Worm (Caenorhabditis elegans) whole organism, young adult: Measurements from ENCODE around the gene fbxa-179.

ENCODE experiments used
- B0035.1 ChIP-seq: sonication (generic microtip); optimal IDR thresholded peaks from 2 replicates; lab custom pipeline; 2016; ENCODE audit warnings: missing genetic modification characterization, mild to moderate bottlenecking, missing compliant biosample characterization, missing genotype, missing genetic modification reagents
- B0261.1 ChIP-seq: sonication (generic microtip); optimal IDR thresholded peaks from 2 replicates; lab custom pipeline; 2016; ENCODE audit warnings: mild to moderate bottlenecking, missing genetic modification characterization, moderate library complexity, missing compliant biosample characterization
- F39B2.1 ChIP-seq: fragments of 200-800 bp; sonication (Bioruptor generic); IDR thresholded peaks from 2 replicates; pipeline ENCODE4 v1.3.6; 2022; ENCODE audit warnings: missing genetic modification reagents, missing genetic modification characterization, missing compliant biosample characterization
- Y53F4B.3 ChIP-seq: fragments of 200-800 bp; sonication (Bioruptor generic); IDR thresholded peaks from 2 replicates; pipeline ENCODE4 v1.3.6; 2022; ENCODE audit warnings: missing genetic modification reagents, missing genetic modification characterization, missing compliant biosample characterization
- Y53G8AR.9 ChIP-seq: fragments of 200-800 bp; sonication (Bioruptor generic); conservative IDR thresholded peaks from 2 replicates; pipeline ENCODE4 v1.3.6; 2022; ENCODE audit warnings: missing genetic modification reagents, missing genetic modification characterization, missing compliant biosample characterization
- Y95B8A.8 ChIP-seq: fragments of 200-800 bp; sonication (Bioruptor generic); IDR thresholded peaks from 2 replicates; pipeline ENCODE4 v1.3.6; 2022; ENCODE audit warnings: missing genetic modification reagents, missing genetic modification characterization, missing compliant biosample characterization
- ZK185.1 ChIP-seq: sonication (generic microtip); optimal IDR thresholded peaks from 2 replicates; lab custom pipeline; 2016; ENCODE audit warnings: mild to moderate bottlenecking, missing genetic modification characterization, missing compliant biosample characterization; ENCODE audit not compliant: poor library complexity, severe bottlenecking
- aptf-2 ChIP-seq: fragments of 200-800 bp; sonication (Bioruptor generic); conservative IDR thresholded peaks from 2 replicates; pipeline ENCODE4 v1.3.6; 2022; ENCODE audit warnings: missing genetic modification reagents, missing genetic modification characterization, missing compliant biosample characterization
- attf-6 ChIP-seq: fragments of 200-800 bp; sonication (Bioruptor generic); IDR thresholded peaks from 2 replicates; pipeline ENCODE4 v1.3.6; 2022; ENCODE audit warnings: missing genetic modification reagents, missing genetic modification characterization, missing compliant biosample characterization
- bed-1 ChIP-seq: fragments of 200-800 bp; sonication (Bioruptor generic); IDR thresholded peaks from 2 replicates; pipeline ENCODE4 v1.3.6; 2022; ENCODE audit warnings: missing genetic modification reagents, missing genetic modification characterization, missing compliant biosample characterization
- ceh-40 ChIP-seq: fragments of 200-800 bp; sonication (Bioruptor generic); IDR thresholded peaks from 2 replicates; pipeline ENCODE4 v1.3.6; 2022; ENCODE audit warnings: missing genetic modification characterization, missing compliant biosample characterization
- ceh-58 ChIP-seq: fragments of 200-800 bp; sonication (Bioruptor generic); IDR thresholded peaks from 2 replicates; pipeline ENCODE4 v1.3.6; 2022; ENCODE audit warnings: missing genetic modification characterization, missing compliant biosample characterization
- dox-1 ChIP-seq: fragments of 200-800 bp; sonication (Bioruptor generic); IDR thresholded peaks from 2 replicates; pipeline ENCODE4 v1.3.6; 2022; ENCODE audit warnings: missing genetic modification reagents, missing genetic modification characterization, missing compliant biosample characterization
- fkh-3 ChIP-seq: sonication (generic microtip); optimal IDR thresholded peaks from 2 replicates; lab custom pipeline; 2016; ENCODE audit warnings: mild to moderate bottlenecking, missing genetic modification characterization, missing compliant biosample characterization
- him-1 ChIP-seq: sonication (generic microtip); optimal IDR thresholded peaks from 2 replicates; lab custom pipeline; 2016; ENCODE audit warnings: missing genotype, missing genetic modification reagents, missing genetic modification characterization, missing compliant biosample characterization
- hmg-1.2 ChIP-seq: fragments of 200-800 bp; sonication (Bioruptor generic); IDR thresholded peaks from 2 replicates; pipeline ENCODE4 v1.3.6; 2022; ENCODE audit warnings: missing genetic modification reagents, missing genetic modification characterization, missing compliant biosample characterization
- hrde-1 ChIP-seq: sonication (generic microtip); optimal IDR thresholded peaks from 2 replicates; lab custom pipeline; 2016; ENCODE audit warnings: missing genetic modification characterization, mild to moderate bottlenecking, missing compliant biosample characterization, moderate library complexity, missing genotype, missing genetic modification reagents, borderline replicate concordance
- hsf-1 ChIP-seq: fragments of 200-800 bp; sonication (Bioruptor generic); IDR thresholded peaks from 2 replicates; pipeline ENCODE4 v1.3.6; 2022; ENCODE audit warnings: missing genetic modification reagents, missing genetic modification characterization, missing compliant biosample characterization
- lag-1 ChIP-seq: fragments of 200-800 bp; sonication (Bioruptor generic); IDR thresholded peaks from 2 replicates; pipeline ENCODE4 v1.3.6; 2022; ENCODE audit warnings: missing genetic modification reagents, missing genetic modification characterization, missing compliant biosample characterization
- let-526 ChIP-seq: fragments of 200-800 bp; sonication (Bioruptor generic); IDR thresholded peaks from 2 replicates; pipeline ENCODE4 v1.3.6; 2022; ENCODE audit warnings: missing genetic modification reagents, missing genetic modification characterization, missing compliant biosample characterization
- let-607 ChIP-seq, 2 experiments: fragments of 200-800 bp in 1 of 2; sonication (Bioruptor generic) in 1 of 2; sonication (generic microtip) in 1 of 2; optimal IDR thresholded peaks; 2 replicates each; lab custom pipeline; 2016 to 2018; ENCODE audit warnings: mild to moderate bottlenecking in 2 of 2, missing compliant biosample characterization in 2 of 2, missing genetic modification characterization in 2 of 2, moderate library complexity in 2 of 2, missing genotype in 1 of 2
- lir-1 ChIP-seq: fragments of 200-800 bp; sonication (Bioruptor generic); conservative IDR thresholded peaks from 2 replicates; pipeline ENCODE4 v1.3.6; 2022; ENCODE audit warnings: missing genetic modification reagents, missing genetic modification characterization, missing compliant biosample characterization
- madf-3 ChIP-seq: fragments of 200-800 bp; sonication (Bioruptor generic); IDR thresholded peaks from 2 replicates; pipeline ENCODE4 v1.3.6; 2022; ENCODE audit warnings: missing genetic modification reagents, missing genetic modification characterization, missing compliant biosample characterization
- madf-8 ChIP-seq: fragments of 200-800 bp; sonication (Bioruptor generic); conservative IDR thresholded peaks from 2 replicates; pipeline ENCODE4 v1.3.6; 2022; ENCODE audit warnings: missing genetic modification reagents, missing genetic modification characterization, missing compliant biosample characterization
- nhr-120 ChIP-seq: fragments of 200-800 bp; sonication (Bioruptor generic); IDR thresholded peaks from 2 replicates; pipeline ENCODE4 v1.3.6; 2022; ENCODE audit warnings: missing genetic modification characterization, missing compliant biosample characterization
- nhr-80 ChIP-seq: sonication (generic microtip); optimal IDR thresholded peaks from 2 replicates; lab custom pipeline; 2016; ENCODE audit warnings: missing genetic modification characterization, missing compliant biosample characterization
- pbrm-1 ChIP-seq: fragments of 200-800 bp; sonication (Bioruptor generic); IDR thresholded peaks from 2 replicates; pipeline ENCODE4 v1.3.6; 2022; ENCODE audit warnings: missing genetic modification reagents, missing genetic modification characterization, missing compliant biosample characterization
- snpc-3.4 ChIP-seq: sonication (generic microtip); optimal IDR thresholded peaks from 2 replicates; lab custom pipeline; 2017; ENCODE audit warnings: missing genetic modification characterization, mild to moderate bottlenecking, missing compliant biosample characterization, antibody characterized with exemption, moderate library complexity, missing genotype, missing genetic modification reagents
- somi-1 ChIP-seq: fragments of 200-800 bp; sonication (Bioruptor generic); optimal IDR thresholded peaks from 2 replicates; lab custom pipeline; 2018; ENCODE audit warnings: mild to moderate bottlenecking, missing genetic modification characterization, missing compliant biosample characterization
- unc-130 ChIP-seq: sonication (generic microtip); optimal IDR thresholded peaks from 2 replicates; lab custom pipeline; 2016; ENCODE audit warnings: missing genetic modification reagents, missing genetic modification characterization, missing compliant biosample characterization
- xnd-1 ChIP-seq: sonication (generic microtip); optimal IDR thresholded peaks from 2 replicates; lab custom pipeline; 2016; ENCODE audit warnings: missing genotype, missing genetic modification reagents, missing genetic modification characterization, missing compliant biosample characterization
- ztf-6 ChIP-seq: fragments of 200-800 bp; sonication (Bioruptor generic); IDR thresholded peaks from 2 replicates; pipeline ENCODE4 v1.3.6; 2022; ENCODE audit warnings: missing genetic modification reagents, missing genetic modification characterization, missing compliant biosample characterization

The fbxa-179 gene

ce11 chrX:14399035-14399434 lies 13.6 kb downstream of the fbxa-179 start:
- TF ChIP-seq hmg-1.2 (no peak), dox-1 (GFP tag; lab: Robert Waterston, UW) (no peak), B0035.1 (tag; lab: Kevin White, UChicago) (no peak), B0261.1 (tag; lab: Kevin White, UChicago) (no peak), unc-130 (GFP tag; lab: Kevin White, UChicago) (no peak), aptf-2 (GFP tag; lab: Robert Waterston, UW) (no peak), Y95B8A.8 (GFP tag; lab: Robert Waterston, UW) (no peak), nhr-80 (tag; lab: Kevin White, UChicago) (no peak), bed-1 (no peak), madf-8 (GFP tag; lab: Robert Waterston, UW) (no peak), lir-1 (GFP tag; lab: Robert Waterston, UW) (no peak), pbrm-1 (no peak), xnd-1 (tag; lab: Kevin White, UChicago) (no peak), ZK185.1 (no peak), somi-1 (GFP tag; lab: Kevin White, UChicago) (no peak), snpc-3.4 (tag; lab: Kevin White, UChicago) (no peak), Y53G8AR.9 (GFP tag; lab: Robert Waterston, UW) (no peak), lag-1 (GFP tag; lab: Robert Waterston, UW) (no peak), hrde-1 (tag; lab: Kevin White, UChicago) (no peak), fkh-3 (tag; lab: Kevin White, UChicago) (no peak)
- TF ChIP-seq, all 124 proteins: peak for 0

ce11 chrX:14395267-14395666 lies 17.4 kb downstream of the fbxa-179 start, which contains the start of gene Y60A9.1:
TSS of gene Y60A9.1 (minus strand) at chrX:14395367.
- TF ChIP-seq him-1 (tag; lab: Kevin White, UChicago) = no peak
- no peak for TF ChIP-seq nhr-120
- no peak for TF ChIP-seq let-607 (tag; optimal IDR thresholded peaks at IDR 0.05; lab: Kevin White, UChicago)
- TF ChIP-seq, all 124 proteins: peak for 0

ce11 chrX:14387752-14388151 lies 24.9 kb downstream of the fbxa-179 start:
- TF ChIP-seq Y53F4B.3 (GFP tag; lab: Robert Waterston, UW) = peak; percentile 37; the same call in 1 of the 2 replicates
- TF ChIP-seq, all 124 proteins: peak for 1; not testable (repeated sequence) for 123

- 0 out of 2 replicates have a peak, but pooled peaks have one; percentile 18 for TF ChIP-seq hsf-1 (GFP tag; lab: Robert Waterston, UW)
- TF ChIP-seq attf-6 (GFP tag; lab: Robert Waterston, UW) = peak; percentile 47; the same call in 1 of the 2 replicates
- peak; percentile 77; the same call in 1 of the 2 replicates for TF ChIP-seq bed-1
- peak; percentile 75 for TF ChIP-seq let-526
- peak; percentile 65; the same call in 1 of the 2 replicates for TF ChIP-seq madf-3 (GFP tag; lab: Robert Waterston, UW)
- 0 out of 2 replicates have a peak, but pooled peaks have one; percentile 50 for TF ChIP-seq ceh-40 (GFP tag; lab: Robert Waterston, UW)
- peak; percentile 32; the same call in 1 of the 2 replicates for TF ChIP-seq ztf-6 (GFP tag; lab: Robert Waterston, UW)
- TF ChIP-seq F39B2.1 = peak; percentile 76; the same call in 1 of the 2 replicates
- TF ChIP-seq ceh-58 = peak; percentile 85; the same call in 1 of the 2 replicates
- TF ChIP-seq Y53G8AR.9 (GFP tag; lab: Robert Waterston, UW) = 0 out of 2 replicates have a peak, but pooled peaks have one; percentile 36
Observed at ce11 chrX:14386670-14387069, 26.0 kb downstream of the fbxa-179 start.
